Fruit fly (Drosophila melanogaster) Kc167 (cell line): ENCODE data around the gene arm.

Source experiments
- Sin3A ChIP-seq: fragments of >200 bp; optimal IDR thresholded peaks from 2 replicates; lab custom pipeline; 2018; ENCODE audit warnings: missing external identifiers
- h ChIP-seq: fragments of >200 bp; optimal IDR thresholded peaks from 3 replicates; lab custom pipeline; 2018; ENCODE audit warnings: missing external identifiers
- psq ChIP-seq: fragments of >200 bp; optimal IDR thresholded peaks from 2 replicates; lab custom pipeline; 2017; ENCODE audit warnings: missing external identifiers
- ttk ChIP-seq: sonication (Bioruptor generic); optimal IDR thresholded peaks from 2 replicates; lab custom pipeline; 2017; ENCODE audit warnings: missing external identifiers

dm6 chrX:1922765-1923501 lies 22.5 kb upstream of the arm start, which contains the start of the genes eIF2Bepsilon and Ocrl:
- TF ChIP-seq h (lab: Kevin White, UChicago) (no peak), ttk (lab: Kevin White, UChicago) (no peak), psq (no peak), Sin3A (lab: Kevin White, UChicago) (no peak)
